Worm (Caenorhabditis elegans) whole organism, L1 larva: ENCODE measurements around the gene T23E1.3.

Experiments
- C16A3.4 ChIP-seq: fragments of 150-350 bp; optimal IDR thresholded peaks from 2 replicates; lab custom pipeline; 2014; ENCODE audit warnings: missing biosample characterization, missing genetic modification characterization
- C34B4.2 ChIP-seq: sonication (generic microtip); optimal IDR thresholded peaks from 2 replicates; lab custom pipeline; 2017; ENCODE audit warnings: mild to moderate bottlenecking, missing genetic modification characterization, missing compliant biosample characterization
- Y116A8C.19 ChIP-seq: sonication (generic microtip); optimal IDR thresholded peaks from 2 replicates; lab custom pipeline; 2016; ENCODE audit warnings: missing compliant biosample characterization, missing genetic modification characterization, borderline replicate concordance
- aha-1 ChIP-seq: fragments of 150-350 bp; optimal IDR thresholded peaks from 2 replicates; lab custom pipeline; 2014; ENCODE audit warnings: missing biosample characterization, missing genetic modification characterization
- aly-2 ChIP-seq: fragments of 150-350 bp; optimal IDR thresholded peaks from 2 replicates; lab custom pipeline; 2014; ENCODE audit warnings: missing biosample characterization, missing genetic modification characterization
- blmp-1 ChIP-seq: fragments of 150-350 bp; optimal IDR thresholded peaks from 2 replicates; lab custom pipeline; 2014; ENCODE audit warnings: missing biosample characterization, missing genetic modification characterization
- ceh-82 ChIP-seq, 3 experiments: fragments of 150-350 bp in 1 of 3; sonication (generic microtip) in 2 of 3; optimal IDR thresholded peaks; 2 replicates each; lab custom pipeline; 2014 to 2017; ENCODE audit warnings: missing biosample characterization in 3 of 3, missing genetic modification characterization in 3 of 3
- ceh-90 ChIP-seq: sonication (generic microtip); optimal IDR thresholded peaks from 2 replicates; lab custom pipeline; 2016; ENCODE audit warnings: missing genetic modification characterization, missing compliant biosample characterization
- dpl-1 ChIP-seq, 3 experiments: fragments of 150-350 bp in 2 of 3; sonication (generic microtip) in 1 of 3; optimal IDR thresholded peaks; 2 replicates each; lab custom pipeline; 2014 to 2017; ENCODE audit warnings: missing biosample characterization in 3 of 3, missing genetic modification characterization in 3 of 3, missing genetic modification reagents in 3 of 3
- dsc-1 ChIP-seq: sonication (generic microtip); optimal IDR thresholded peaks from 2 replicates; lab custom pipeline; 2016; ENCODE audit warnings: mild to moderate bottlenecking, missing genetic modification characterization, missing compliant biosample characterization
- efl-1 ChIP-seq, 4 experiments: fragments of 150-350 bp; optimal IDR thresholded peaks in 3 of 4; peaks in 1 of 4; 1 replicate in 1 of 4; 2 replicates in 3 of 4; lab custom pipeline; 2014; ENCODE audit warnings: missing biosample characterization in 2 of 4, missing genetic modification characterization in 2 of 4, missing genetic modification reagents in 2 of 4
- efl-3 ChIP-seq: fragments of 200-800 bp; sonication (Bioruptor generic); optimal IDR thresholded peaks from 2 replicates; lab custom pipeline; 2018; ENCODE audit warnings: mild to moderate bottlenecking, missing genetic modification characterization, missing compliant biosample characterization
- egl-13 ChIP-seq: sonication (generic microtip); optimal IDR thresholded peaks from 2 replicates; lab custom pipeline; 2016; ENCODE audit warnings: missing genotype, missing genetic modification reagents, missing genetic modification characterization, missing compliant biosample characterization
- elt-2 ChIP-seq: sonication (generic microtip); optimal IDR thresholded peaks from 2 replicates; lab custom pipeline; 2016; ENCODE audit warnings: missing genetic modification characterization, mild to moderate bottlenecking, inconsistent platforms, missing compliant biosample characterization, missing genetic modification reagents
- fkh-10 ChIP-seq: sonication (generic microtip); optimal IDR thresholded peaks from 2 replicates; lab custom pipeline; 2017; ENCODE audit warnings: missing biosample characterization, missing genetic modification reagents, missing genetic modification characterization
- fkh-4 ChIP-seq: sonication (generic microtip); optimal IDR thresholded peaks from 2 replicates; lab custom pipeline; 2016; ENCODE audit warnings: missing compliant biosample characterization, missing genetic modification characterization, borderline replicate concordance
- hlh-17 ChIP-seq: fragments of 200-800 bp; sonication (Bioruptor generic); optimal IDR thresholded peaks from 2 replicates; lab custom pipeline; 2018; ENCODE audit warnings: missing genetic modification characterization, mild to moderate bottlenecking, missing compliant biosample characterization, moderate library complexity, borderline replicate concordance
- hpl-2 ChIP-seq: fragments of 150-350 bp; optimal IDR thresholded peaks from 2 replicates; lab custom pipeline; 2014; ENCODE audit warnings: missing biosample characterization, missing genetic modification reagents, missing genetic modification characterization
- jun-1 ChIP-seq: fragments of 150-350 bp; optimal IDR thresholded peaks from 2 replicates; lab custom pipeline; 2014; ENCODE audit warnings: missing biosample characterization, missing genetic modification reagents, missing genetic modification characterization
- lin-13 ChIP-seq: fragments of 150-350 bp; optimal IDR thresholded peaks from 2 replicates; lab custom pipeline; 2014; ENCODE audit warnings: missing biosample characterization, missing genetic modification reagents, missing genetic modification characterization
- lin-14 ChIP-seq: fragments of 200-800 bp; sonication (Bioruptor generic); optimal IDR thresholded peaks from 2 replicates; lab custom pipeline; 2018; ENCODE audit warnings: mild to moderate bottlenecking, missing genetic modification characterization, moderate library complexity, missing compliant biosample characterization
- lin-35 ChIP-seq, 2 experiments: fragments of 150-350 bp; optimal IDR thresholded peaks; 2 replicates each; lab custom pipeline; 2014; ENCODE audit warnings: missing biosample characterization in 2 of 2, missing genetic modification characterization in 2 of 2, missing genetic modification reagents in 2 of 2
- lsy-2 ChIP-seq, 2 experiments: fragments of 150-350 bp; optimal IDR thresholded peaks; 2 replicates each; lab custom pipeline; 2014; ENCODE audit warnings: missing biosample characterization in 2 of 2, missing genetic modification characterization in 2 of 2
- mab-9 ChIP-seq: fragments of 200-800 bp; sonication (Bioruptor generic); IDR thresholded peaks from 2 replicates; pipeline ENCODE4 v1.3.6; 2022; ENCODE audit warnings: missing genetic modification reagents, missing genetic modification characterization, missing compliant biosample characterization
- mdl-1 ChIP-seq, 2 experiments: fragments of 150-350 bp; optimal IDR thresholded peaks; 2 replicates each; lab custom pipeline; 2014 to 2017; ENCODE audit warnings: missing biosample characterization in 2 of 2, missing genetic modification characterization in 2 of 2, inconsistent platforms in 1 of 2
- mef-2 ChIP-seq: fragments of 150-350 bp; optimal IDR thresholded peaks from 2 replicates; lab custom pipeline; 2014; ENCODE audit warnings: missing biosample characterization, missing genetic modification characterization
- nhr-12 ChIP-seq: sonication (generic microtip); optimal IDR thresholded peaks from 2 replicates; lab custom pipeline; 2017; ENCODE audit warnings: missing biosample characterization, missing genetic modification characterization
- nhr-19 ChIP-seq: fragments of 200-800 bp; sonication (Bioruptor generic); conservative IDR thresholded peaks from 2 replicates; pipeline ENCODE4 v1.3.6; 2022; ENCODE audit warnings: missing genetic modification characterization, missing compliant biosample characterization
- nhr-237 ChIP-seq: fragments of 150-350 bp; optimal IDR thresholded peaks from 2 replicates; lab custom pipeline; 2014; ENCODE audit warnings: missing biosample characterization, missing genetic modification characterization
- nhr-28 ChIP-seq: fragments of 150-350 bp; optimal IDR thresholded peaks from 2 replicates; lab custom pipeline; 2014; ENCODE audit warnings: missing biosample characterization, missing genetic modification characterization
- nhr-71 ChIP-seq: sonication (generic microtip); optimal IDR thresholded peaks from 2 replicates; lab custom pipeline; 2016; ENCODE audit warnings: mild to moderate bottlenecking, missing genetic modification characterization, moderate library complexity, missing compliant biosample characterization
- nhr-76 ChIP-seq: sonication (generic microtip); optimal IDR thresholded peaks from 2 replicates; lab custom pipeline; 2017; ENCODE audit warnings: missing biosample characterization, missing genetic modification characterization
- nhr-85 ChIP-seq: sonication (generic microtip); peaks from one replicate; lab custom pipeline; 2016; ENCODE audit warnings: missing genetic modification characterization, inconsistent platforms, missing compliant biosample characterization
- pag-3 ChIP-seq: sonication (generic microtip); optimal IDR thresholded peaks from 2 replicates; lab custom pipeline; 2017; ENCODE audit warnings: missing genetic modification characterization, mild to moderate bottlenecking, missing compliant biosample characterization, antibody characterized with exemption, borderline replicate concordance; ENCODE audit not compliant: insufficient read depth
- pqm-1 ChIP-seq: sonication (generic microtip); optimal IDR thresholded peaks from 3 replicates; lab custom pipeline; 2017; ENCODE audit warnings: missing biosample characterization, missing genetic modification characterization
- rnt-1 ChIP-seq: sonication (generic microtip); optimal IDR thresholded peaks from 2 replicates; lab custom pipeline; 2016; ENCODE audit warnings: mild to moderate bottlenecking, missing genetic modification characterization, moderate library complexity, missing compliant biosample characterization
- sox-4 ChIP-seq: sonication (generic microtip); optimal IDR thresholded peaks from 2 replicates; lab custom pipeline; 2016; ENCODE audit warnings: missing genetic modification characterization, missing compliant biosample characterization
- swsn-7 ChIP-seq: sonication (generic microtip); optimal IDR thresholded peaks from 2 replicates; lab custom pipeline; 2016; ENCODE audit warnings: missing genetic modification characterization, missing compliant biosample characterization
- tlp-1 ChIP-seq: fragments of 150-350 bp; optimal IDR thresholded peaks from 2 replicates; lab custom pipeline; 2014; ENCODE audit warnings: missing biosample characterization, missing genetic modification characterization
- unc-130 ChIP-seq: fragments of 150-350 bp; optimal IDR thresholded peaks from 2 replicates; lab custom pipeline; 2017; ENCODE audit warnings: missing biosample characterization, missing genetic modification characterization, inconsistent platforms
- ztf-11 ChIP-seq, 2 experiments: sonication (generic microtip); optimal IDR thresholded peaks; 2 replicates each; lab custom pipeline; 2016 to 2017; ENCODE audit warnings: missing genetic modification characterization in 2 of 2, missing biosample characterization in 1 of 2, missing compliant biosample characterization in 1 of 2

The T23E1.3 gene

ce11 chrIV:3135000-3135399 lies 10.7 kb upstream of the T23E1.3 start (continued):
- TF ChIP-seq mab-9 (GFP tag; lab: Robert Waterston, UW) (no peak), dpl-1 (GFP tag; optimal IDR thresholded peaks at IDR 0.05; lab: Kevin White, UChicago) (peak in 1 of 3 experiments; percentile 16), unc-130 (no peak), pag-3 (tag; lab: Kevin White, UChicago) (no peak), nhr-19 (no peak; the same call in 1 of the 2 replicates), mef-2 (tag; lab: Kevin White, UChicago) (no peak), nhr-85 (tag; lab: Kevin White, UChicago) (no peak)

ce11 chrIV:3136493-3136892 lies 9.2 kb upstream of the T23E1.3 start:
- TF ChIP-seq efl-1 (optimal IDR thresholded peaks at IDR 0.05; lab: Kevin White, UChicago) (peak in 1 of 2 experiments; percentile 26), efl-1 (GFP tag; optimal IDR thresholded peaks at IDR 0.05 in 1 of 2; lab: Kevin White, UChicago) (peak in 1 of 2 experiments; percentile 13), dsc-1 (tag; lab: Kevin White, UChicago) (no peak), nhr-19 (no peak), hpl-2 (GFP tag; lab: Kevin White, UChicago) (no peak), lsy-2 (tag; optimal IDR thresholded peaks at IDR 0.05; lab: Kevin White, UChicago) (peak in 1 of 2 experiments; percentile 39), pag-3 (tag; lab: Kevin White, UChicago) (no peak), Y116A8C.19 (tag; lab: Kevin White, UChicago) (no peak), C34B4.2 (tag; lab: Kevin White, UChicago) (no peak), lin-35 (GFP tag; optimal IDR thresholded peaks at IDR 0.05; lab: Kevin White, UChicago) (peak in 1 of 2 experiments; percentile 11), hlh-17 (no peak), dpl-1 (GFP tag; optimal IDR thresholded peaks at IDR 0.05; lab: Kevin White, UChicago) (peak in 2 of 3 experiments; percentile 6 to 36)

- TF ChIP-seq nhr-71 (tag; lab: Kevin White, UChicago) = no peak
- TF ChIP-seq elt-2 (tag; lab: Kevin White, UChicago) = no peak
- TF ChIP-seq fkh-4 (tag; lab: Kevin White, UChicago) = no peak
- TF ChIP-seq rnt-1 (tag; lab: Kevin White, UChicago) = no peak
- TF ChIP-seq aly-2 (tag; lab: Kevin White, UChicago) = no peak
- no peak for TF ChIP-seq pag-3 (tag; lab: Kevin White, UChicago)
- no peak for TF ChIP-seq sox-4 (tag; lab: Kevin White, UChicago)
- no peak for TF ChIP-seq pqm-1 (tag; lab: Kevin White, UChicago)
- no peak for TF ChIP-seq ceh-90 (tag; lab: Kevin White, UChicago)
- TF ChIP-seq, all 84 proteins: peak for 0
Measured at ce11 chrIV:3151061-3151460, 5.4 kb downstream of the T23E1.3 start, which contains the start of gene T23E1.1. T23E1.1 (plus strand) TSS chrIV:3151361.

- TF ChIP-seq pqm-1 (tag; lab: Kevin White, UChicago) (peak; percentile 85), mdl-1 (tag; optimal IDR thresholded peaks at IDR 0.05; lab: Kevin White, UChicago) (peak in 1 of 2 experiments; percentile 14), elt-2 (tag; lab: Kevin White, UChicago) (peak; percentile 97), nhr-71 (tag; lab: Kevin White, UChicago) (peak; percentile 2), tlp-1 (peak; percentile 75), nhr-237 (no peak), lin-14 (GFP tag; lab: Kevin White, UChicago) (peak; percentile 36), blmp-1 (tag; lab: Kevin White, UChicago) (peak; percentile 39), jun-1 (no peak), pag-3 (tag; lab: Kevin White, UChicago) (no peak), lin-35 (GFP tag; optimal IDR thresholded peaks at IDR 0.05; lab: Kevin White, UChicago) (peak in 1 of 2 experiments; percentile 60), lsy-2 (tag; optimal IDR thresholded peaks at IDR 0.05; lab: Kevin White, UChicago) (peak in 1 of 2 experiments; percentile 7), efl-3 (GFP tag; lab: Kevin White, UChicago) (no peak)
Measured at ce11 chrIV:3158175-3158574, 12.5 kb downstream of the T23E1.3 start.

- no peak for TF ChIP-seq hlh-17
- peak in 1 of 2 experiments; percentile 94 for TF ChIP-seq mdl-1 (tag; optimal IDR thresholded peaks at IDR 0.05; lab: Kevin White, UChicago)
- TF ChIP-seq nhr-12 (tag; lab: Kevin White, UChicago) = no peak
- TF ChIP-seq pqm-1 (tag; lab: Kevin White, UChicago) = peak; percentile 9
- no peak for TF ChIP-seq nhr-28 (tag; lab: Kevin White, UChicago)
- peak; percentile 63 for TF ChIP-seq aly-2 (tag; lab: Kevin White, UChicago)
- TF ChIP-seq ceh-90 (tag; lab: Kevin White, UChicago) = no peak
- TF ChIP-seq egl-13 (tag; lab: Kevin White, UChicago) = peak; percentile 52
- peak; percentile 79 for TF ChIP-seq fkh-10
- TF ChIP-seq aha-1 (tag; lab: Kevin White, UChicago) = peak; percentile 10
- TF ChIP-seq nhr-85 (tag; lab: Kevin White, UChicago) = peak; percentile 96
- TF ChIP-seq lin-13 (GFP tag; lab: Kevin White, UChicago) = peak; percentile 63
- no peak for TF ChIP-seq nhr-76 (tag; lab: Kevin White, UChicago)
- TF ChIP-seq swsn-7 (tag; lab: Kevin White, UChicago) = peak; percentile 91
- peak; percentile 88 for TF ChIP-seq nhr-19
- TF ChIP-seq ztf-11 (tag; optimal IDR thresholded peaks at IDR 0.05; lab: Kevin White, UChicago) = no peak
- peak; percentile 66 for TF ChIP-seq C16A3.4 (tag; lab: Kevin White, UChicago)
- TF ChIP-seq ceh-82 (tag; optimal IDR thresholded peaks at IDR 0.05; lab: Kevin White, UChicago) = peak; percentile 62 to 87 (median 80)
Measured at ce11 chrIV:3160785-3161184, 15.1 kb downstream of the T23E1.3 start.
